Worm (Caenorhabditis elegans) whole organism, L1 larva: ENCODE results near the gene C05B5.12.

ENCODE experiments used
- dpl-1 ChIP-seq, 3 experiments: fragments of 150-350 bp in 2 of 3; sonication (generic microtip) in 1 of 3; optimal IDR thresholded peaks; 2 replicates each; lab custom pipeline; 2014 to 2017; ENCODE audit warnings: missing biosample characterization in 3 of 3, missing genetic modification characterization in 3 of 3, missing genetic modification reagents in 3 of 3
- jun-1 ChIP-seq: fragments of 150-350 bp; optimal IDR thresholded peaks from 2 replicates; lab custom pipeline; 2014; ENCODE audit warnings: missing biosample characterization, missing genetic modification reagents, missing genetic modification characterization
- lin-15B ChIP-seq: fragments of 150-350 bp; sonication (generic microtip); optimal IDR thresholded peaks from 3 replicates; lab custom pipeline; 2014; ENCODE audit warnings: missing biosample characterization, missing genetic modification characterization
- nhr-90 ChIP-seq: sonication (generic microtip); optimal IDR thresholded peaks from 2 replicates; lab custom pipeline; 2016; ENCODE audit warnings: mild to moderate bottlenecking, missing genetic modification characterization, missing compliant biosample characterization; ENCODE audit not compliant: poor library complexity
- skn-1 ChIP-seq: fragments of 150-350 bp; optimal IDR thresholded peaks from 2 replicates; lab custom pipeline; 2014; ENCODE audit warnings: missing biosample characterization, missing genetic modification characterization
- ztf-11 ChIP-seq, 2 experiments: sonication (generic microtip); optimal IDR thresholded peaks; 2 replicates each; lab custom pipeline; 2016 to 2017; ENCODE audit warnings: missing genetic modification characterization in 2 of 2, missing biosample characterization in 1 of 2, missing compliant biosample characterization in 1 of 2

- TF ChIP-seq lin-15B (tag; lab: Kevin White, UChicago) (no peak), ztf-11 (tag; optimal IDR thresholded peaks at IDR 0.05; lab: Kevin White, UChicago) (no peak), jun-1 (tag; lab: Kevin White, UChicago) (no peak), dpl-1 (GFP tag; optimal IDR thresholded peaks at IDR 0.05; lab: Kevin White, UChicago) (no peak), nhr-90 (tag; lab: Kevin White, UChicago) (no peak), skn-1 (no peak)
Measured at ce11 chrIII:10027947-10028346, 40.8 kb downstream of the C05B5.12 start, which contains the start of gene ins-23.
